ENCODE assay signal across 6 worm cellular contexts in the genomic region with DNA sequence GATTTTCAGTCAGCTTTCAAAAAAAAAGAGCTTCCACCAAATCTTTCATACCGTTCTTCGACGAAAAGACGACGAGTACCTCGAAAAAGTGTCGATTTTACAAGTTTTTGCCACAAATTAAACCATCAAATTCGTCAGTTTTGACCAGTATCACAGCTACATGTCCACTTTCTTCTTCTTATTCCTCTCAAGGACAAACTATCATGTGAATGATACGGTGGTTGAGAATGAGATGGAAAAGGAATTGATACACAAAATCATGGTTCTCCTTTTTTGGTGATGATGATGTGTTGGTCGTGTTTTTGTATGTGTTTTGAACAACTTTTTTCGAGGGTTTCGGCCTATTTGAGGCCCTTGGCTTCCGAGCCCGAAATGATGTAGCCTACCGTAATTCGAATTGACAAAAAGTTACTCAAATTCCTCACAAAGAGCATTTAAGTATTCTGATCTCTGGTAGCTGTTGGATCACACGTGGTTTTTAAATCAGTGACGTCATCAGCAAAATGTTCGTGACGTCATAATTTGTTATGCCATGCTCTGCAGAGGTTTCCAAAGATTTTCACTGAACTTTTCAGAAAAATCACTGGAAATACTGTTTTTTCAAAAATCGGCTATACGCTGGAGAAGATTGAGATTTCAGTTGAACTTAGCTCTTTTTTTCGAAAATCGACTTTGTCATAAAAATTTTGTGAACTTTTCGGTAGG.
A peak's percentile ranks its signal among the peaks of the same experiment; 100 is the strongest.
TF ChIP-seq lines count a peak whose summit lies in the region.

No protein-coding gene starts in this region.

TF ChIP-seq in whole organism, L1 larva, 84 proteins besides CTCF, POLR2A, EP300 and RAD21 (continues in another document):
- TF ChIP-seq lin-14 (GFP tag; optimal IDR thresholded peaks at IDR 0.05; lab: Kevin White, UChicago) (peak; percentile 32), lin-35 (GFP tag; optimal IDR thresholded peaks at IDR 0.05; lab: Kevin White, UChicago) (peak in 1 of 2 experiments; percentile 35), rnt-1 (tag; optimal IDR thresholded peaks at IDR 0.05; lab: Kevin White, UChicago) (no peak), C34B4.2 (tag; optimal IDR thresholded peaks at IDR 0.05; lab: Kevin White, UChicago) (no peak), aha-1 (tag; optimal IDR thresholded peaks at IDR 0.05; lab: Kevin White, UChicago) (no peak), C04F5.9 (tag; optimal IDR thresholded peaks at IDR 0.05; lab: Kevin White, UChicago) (no peak), nhr-11 (tag; optimal IDR thresholded peaks at IDR 0.05; lab: Kevin White, UChicago) (no peak), snu-23 (GFP tag; optimal IDR thresholded peaks at IDR 0.05; lab: Kevin White, UChicago) (peak; percentile 20), alr-1 (tag; optimal IDR thresholded peaks at IDR 0.05; lab: Kevin White, UChicago; ENCODE audit: borderline replicate concordance) (no peak), egl-13 (tag; optimal IDR thresholded peaks at IDR 0.05; lab: Kevin White, UChicago) (no peak), tlp-1 (tag; optimal IDR thresholded peaks at IDR 0.05; lab: Kevin White, UChicago) (no peak), snpc-4 (tag; optimal IDR thresholded peaks at IDR 0.05; lab: Kevin White, UChicago) (no peak), efl-1 (optimal IDR thresholded peaks at IDR 0.05; lab: Kevin White, UChicago) (no peak), efl-1 (GFP tag; optimal IDR thresholded peaks at IDR 0.05 in 1 of 2; lab: Kevin White, UChicago) (no peak)

TF ChIP-seq in whole organism, L2 larva, 48 proteins besides CTCF, POLR2A, EP300 and RAD21:
- no peak for TF ChIP-seq unc-39 (tag; optimal IDR thresholded peaks at IDR 0.05; lab: Kevin White, UChicago)
- TF ChIP-seq ztf-11 (tag; optimal IDR thresholded peaks at IDR 0.05; lab: Kevin White, UChicago): no peak
- TF ChIP-seq C34F6.9 (tag; optimal IDR thresholded peaks at IDR 0.05; lab: Kevin White, UChicago): no peak
- no peak for TF ChIP-seq alr-1 (tag; optimal IDR thresholded peaks at IDR 0.05; lab: Kevin White, UChicago)
- TF ChIP-seq ztf-1 (GFP tag; conservative IDR thresholded peaks at IDR 0.05; lab: Robert Waterston, UW): no peak
- no peak for TF ChIP-seq unc-55 (GFP tag; optimal IDR thresholded peaks at IDR 0.05; lab: Kevin White, UChicago)
- no peak for TF ChIP-seq nhr-6 (tag; optimal IDR thresholded peaks at IDR 0.05; lab: Kevin White, UChicago)
- no peak for TF ChIP-seq lsy-2 (tag; optimal IDR thresholded peaks at IDR 0.05; lab: Kevin White, UChicago)
- peak; percentile 15 for TF ChIP-seq blmp-1 (tag; optimal IDR thresholded peaks at IDR 0.05; lab: Kevin White, UChicago; ENCODE audit: insufficient read depth)
- TF ChIP-seq Y55F3AM.14 (GFP tag; optimal IDR thresholded peaks at IDR 0.05; lab: Kevin White, UChicago): no peak
- no peak for TF ChIP-seq mbf-1 (tag; optimal IDR thresholded peaks at IDR 0.05; lab: Kevin White, UChicago)
- peak; percentile 0 for TF ChIP-seq nhr-129 (tag; optimal IDR thresholded peaks at IDR 0.05; lab: Kevin White, UChicago)
- no peak for TF ChIP-seq aly-2 (tag; optimal IDR thresholded peaks at IDR 0.05; lab: Kevin White, UChicago)
- no peak for TF ChIP-seq mab-5 (tag; optimal IDR thresholded peaks at IDR 0.05; lab: Kevin White, UChicago)
- peak; percentile 16 for TF ChIP-seq nhr-25 (tag; optimal IDR thresholded peaks at IDR 0.05; lab: Kevin White, UChicago)

TF ChIP-seq in whole organism, L3 larva, 47 proteins besides CTCF, POLR2A, EP300 and RAD21:
- TF ChIP-seq zag-1 (tag; optimal IDR thresholded peaks at IDR 0.05; lab: Kevin White, UChicago): no peak
- TF ChIP-seq nfya-1 (tag; optimal IDR thresholded peaks at IDR 0.05; lab: Kevin White, UChicago; ENCODE audit: insufficient read depth): no peak
- TF ChIP-seq eor-1 (tag; optimal IDR thresholded peaks at IDR 0.05; lab: Kevin White, UChicago): no peak
- TF ChIP-seq lin-39 (tag; optimal IDR thresholded peaks at IDR 0.05; lab: Kevin White, UChicago): no peak
- no peak for TF ChIP-seq ceh-28 (tag; optimal IDR thresholded peaks at IDR 0.05; lab: Kevin White, UChicago)
- TF ChIP-seq ztf-11 (tag; optimal IDR thresholded peaks at IDR 0.05; lab: Kevin White, UChicago): no peak
- TF ChIP-seq nhr-76 (tag; optimal IDR thresholded peaks at IDR 0.05; lab: Kevin White, UChicago): no peak
- TF ChIP-seq nhr-25 (tag; optimal IDR thresholded peaks at IDR 0.05; lab: Kevin White, UChicago): peak; percentile 59
- no peak for TF ChIP-seq lin-15B (tag; optimal IDR thresholded peaks at IDR 0.05; lab: Kevin White, UChicago)

TF ChIP-seq in whole organism, L4 larva, 104 proteins besides CTCF, POLR2A, EP300 and RAD21 (continues in another document):
- no peak for TF ChIP-seq snpc-1.2 (GFP tag; IDR thresholded peaks at IDR 0.05; lab: Robert Waterston, UW)
- TF ChIP-seq F44E2.7 (GFP tag; IDR thresholded peaks at IDR 0.05; lab: Robert Waterston, UW): no peak
- TF ChIP-seq ama-1 (optimal IDR thresholded peaks at IDR 0.05; lab: Kevin White, UChicago): peak; percentile 0
- no peak for TF ChIP-seq ceh-20 (GFP tag; IDR thresholded peaks at IDR 0.05; lab: Robert Waterston, UW)
- TF ChIP-seq ceh-62 (tag; optimal IDR thresholded peaks at IDR 0.05; lab: Kevin White, UChicago): no peak
- no peak for TF ChIP-seq aly-2 (tag; optimal IDR thresholded peaks at IDR 0.05; lab: Kevin White, UChicago)
- TF ChIP-seq nhr-48 (tag; optimal IDR thresholded peaks at IDR 0.05; lab: Kevin White, UChicago): no peak
- no peak for TF ChIP-seq pha-4 (GFP tag; IDR thresholded peaks at IDR 0.05; lab: Robert Waterston, UW)
- TF ChIP-seq pha-4 (tag; optimal IDR thresholded peaks at IDR 0.05; lab: Kevin White, UChicago): no peak
- no peak for TF ChIP-seq mdt-29 (GFP tag; IDR thresholded peaks at IDR 0.05; lab: Robert Waterston, UW)
- TF ChIP-seq nhr-10 (tag; optimal IDR thresholded peaks at IDR 0.05; lab: Kevin White, UChicago): no peak
- no peak for TF ChIP-seq skn-1 (tag; optimal IDR thresholded peaks at IDR 0.05; lab: Kevin White, UChicago)
- no peak for TF ChIP-seq zip-11 (GFP tag; IDR thresholded peaks at IDR 0.05; lab: Robert Waterston, UW)
- TF ChIP-seq spr-1 (tag; optimal IDR thresholded peaks at IDR 0.05; lab: Kevin White, UChicago): no peak
- no peak for TF ChIP-seq mep-1 (tag; optimal IDR thresholded peaks at IDR 0.05; lab: Kevin White, UChicago)
- TF ChIP-seq ctbp-1 (GFP tag; IDR thresholded peaks at IDR 0.05; lab: Robert Waterston, UW): no peak
- TF ChIP-seq set-16 (GFP tag; IDR thresholded peaks at IDR 0.05; lab: Robert Waterston, UW): no peak
- peak; percentile 48 for TF ChIP-seq aha-1 (tag; lab: Kevin White, UChicago)
- no peak for TF ChIP-seq mxl-3 (GFP tag; optimal IDR thresholded peaks at IDR 0.05; lab: Kevin White, UChicago)

TF ChIP-seq in whole organism, mixed stage, embryonic, 35 proteins besides CTCF, POLR2A, EP300 and RAD21:
- TF ChIP-seq bed-3 (GFP tag; optimal IDR thresholded peaks at IDR 0.05; lab: Kevin White, UChicago) (no peak), hlh-1 (tag; optimal IDR thresholded peaks at IDR 0.05; lab: Kevin White, UChicago) (no peak), ces-1 (GFP tag; optimal IDR thresholded peaks at IDR 0.05; lab: Kevin White, UChicago) (no peak), zip-8 (tag; optimal IDR thresholded peaks at IDR 0.05; lab: Kevin White, UChicago) (peak; percentile 99)

TF ChIP-seq in whole organism, young adult, 124 proteins besides CTCF, POLR2A, EP300 and RAD21:
- TF ChIP-seq madf-6 (GFP tag; IDR thresholded peaks at IDR 0.05; lab: Robert Waterston, UW) (no peak), atf-7 (tag; optimal IDR thresholded peaks at IDR 0.05; lab: Kevin White, UChicago) (peak; percentile 65)
